Fruit fly (Drosophila melanogaster): ENCODE data around the gene Plc21C.

Gene Plc21C

dm6 chr2L:298285-298644 lies 7.5 kb upstream of the Plc21C start:
- TF ChIP-seq fd96Ca (GFP tag; IDR thresholded peaks at IDR 0.05) (peak; percentile 16; the same call in 1 of the 3 replicates), CG32121 (GFP tag; IDR thresholded peaks at IDR 0.05) (peak; percentile 62; the same call in 1 of the 2 replicates), rn (GFP tag; IDR thresholded peaks at IDR 0.05) (no peak), CG13204 (GFP tag; optimal IDR thresholded peaks at IDR 0.05) (peak; percentile 79), Ets98B (GFP tag; IDR thresholded peaks at IDR 0.05) (peak; percentile 22; the same call in 1 of the 2 replicates)

dm6 chr2L:299038-299437 lies 6.7 kb upstream of the Plc21C start:
- TF ChIP-seq Pif1B (GFP tag; optimal IDR thresholded peaks at IDR 0.05): no peak
- TF ChIP-seq Snoo (tag; optimal IDR thresholded peaks at IDR 0.05): no peak
- no peak for TF ChIP-seq CG34367 (tag; optimal IDR thresholded peaks at IDR 0.05)
- no peak for TF ChIP-seq CG13204 (GFP tag; optimal IDR thresholded peaks at IDR 0.05)

dm6 chr2L:300006-300405 lies 5.7 kb upstream of the Plc21C start:
- TF ChIP-seq CG4496 (GFP tag; IDR thresholded peaks at IDR 0.05): no peak
- TF ChIP-seq CG8301 (tag; optimal IDR thresholded peaks at IDR 0.05): no peak
- TF ChIP-seq CG12605 (GFP tag; IDR thresholded peaks at IDR 0.05): no peak
- TF ChIP-seq CG9948 (tag; optimal IDR thresholded peaks at IDR 0.05): no peak
- TF ChIP-seq CG13204 (GFP tag; optimal IDR thresholded peaks at IDR 0.05): no peak
- TF ChIP-seq Pif1A (GFP tag; optimal IDR thresholded peaks at IDR 0.05): no peak
- TF ChIP-seq CG8159 (tag; optimal IDR thresholded peaks at IDR 0.05): no peak
- no peak for TF ChIP-seq CG32121 (GFP tag; IDR thresholded peaks at IDR 0.05)
- no peak for TF ChIP-seq Pif1B (GFP tag; optimal IDR thresholded peaks at IDR 0.05)
- TF ChIP-seq CG17806 (tag; optimal IDR thresholded peaks at IDR 0.05): no peak

- TF ChIP-seq CG15710 (tag; optimal IDR thresholded peaks at IDR 0.05) (no peak), Pif1B (GFP tag; optimal IDR thresholded peaks at IDR 0.05) (no peak), CG4496 (GFP tag; IDR thresholded peaks at IDR 0.05) (no peak), fd96Ca (GFP tag; IDR thresholded peaks at IDR 0.05) (no peak), Ets98B (GFP tag; IDR thresholded peaks at IDR 0.05) (no peak), CG17806 (tag; optimal IDR thresholded peaks at IDR 0.05) (no peak), D1 (tag; optimal IDR thresholded peaks at IDR 0.05) (no peak), CG34367 (tag; optimal IDR thresholded peaks at IDR 0.05) (no peak)
Observed at dm6 chr2L:300877-301706, 4.6 kb upstream of the Plc21C start.

dm6 chr2L:303306-303962 lies 2.3 kb upstream of the Plc21C start:
- TF ChIP-seq CG32121 (GFP tag; IDR thresholded peaks at IDR 0.05) (no peak), EcR (GFP tag; optimal IDR thresholded peaks at IDR 0.05) (no peak), rn (GFP tag; IDR thresholded peaks at IDR 0.05) (no peak), CG12605 (GFP tag; IDR thresholded peaks at IDR 0.05) (no peak), fd96Ca (GFP tag; IDR thresholded peaks at IDR 0.05) (no peak), CG13204 (GFP tag; optimal IDR thresholded peaks at IDR 0.05) (no peak), Pif1B (GFP tag; optimal IDR thresholded peaks at IDR 0.05) (no peak), CG17806 (tag; optimal IDR thresholded peaks at IDR 0.05) (no peak), Ets98B (GFP tag; IDR thresholded peaks at IDR 0.05) (no peak), CG8159 (tag; optimal IDR thresholded peaks at IDR 0.05) (no peak), CG34367 (tag; optimal IDR thresholded peaks at IDR 0.05) (no peak)

dm6 chr2L:305198-305597 lies 537 bp upstream of the Plc21C start:
- no peak for TF ChIP-seq rn (GFP tag; IDR thresholded peaks at IDR 0.05)
- no peak for TF ChIP-seq CG8301 (tag; optimal IDR thresholded peaks at IDR 0.05)
- no peak for TF ChIP-seq fd96Ca (GFP tag; IDR thresholded peaks at IDR 0.05)

- peak; percentile 14 for TF ChIP-seq EcR (GFP tag; optimal IDR thresholded peaks at IDR 0.05)
- 0 out of 3 replicates have a peak, but pooled peaks have one; percentile 33 for TF ChIP-seq CG4496 (GFP tag; IDR thresholded peaks at IDR 0.05)
- no peak for TF ChIP-seq rn (GFP tag; IDR thresholded peaks at IDR 0.05)
Observed at dm6 chr2L:306188-306927, 623 bp downstream of the Plc21C start.

- no peak for TF ChIP-seq CG12605 (GFP tag; IDR thresholded peaks at IDR 0.05)
- no peak for TF ChIP-seq Snoo (tag; optimal IDR thresholded peaks at IDR 0.05)
- no peak for TF ChIP-seq CG4496 (GFP tag; IDR thresholded peaks at IDR 0.05)
- TF ChIP-seq Pif1B (GFP tag; optimal IDR thresholded peaks at IDR 0.05): no peak
- no peak for TF ChIP-seq CG10348 (GFP tag; IDR thresholded peaks at IDR 0.05)
- no peak for TF ChIP-seq CG32121 (GFP tag; IDR thresholded peaks at IDR 0.05)
- no peak for TF ChIP-seq gl (tag; optimal IDR thresholded peaks at IDR 0.05)
- TF ChIP-seq CG34367 (tag; optimal IDR thresholded peaks at IDR 0.05): no peak
- TF ChIP-seq CG17806 (tag; optimal IDR thresholded peaks at IDR 0.05): no peak
- no peak for TF ChIP-seq EcR (GFP tag; optimal IDR thresholded peaks at IDR 0.05)
- TF ChIP-seq fd96Ca (GFP tag; IDR thresholded peaks at IDR 0.05): no peak
- TF ChIP-seq CG8159 (tag; optimal IDR thresholded peaks at IDR 0.05): no peak
Observed at dm6 chr2L:307129-307528, 1.4 kb downstream of the Plc21C start.

Measured in whole organism, pupa.